Worm (Caenorhabditis elegans): ENCODE data around the gene Y75B8A.32.

Y75B8A.32 gene

DNA sequence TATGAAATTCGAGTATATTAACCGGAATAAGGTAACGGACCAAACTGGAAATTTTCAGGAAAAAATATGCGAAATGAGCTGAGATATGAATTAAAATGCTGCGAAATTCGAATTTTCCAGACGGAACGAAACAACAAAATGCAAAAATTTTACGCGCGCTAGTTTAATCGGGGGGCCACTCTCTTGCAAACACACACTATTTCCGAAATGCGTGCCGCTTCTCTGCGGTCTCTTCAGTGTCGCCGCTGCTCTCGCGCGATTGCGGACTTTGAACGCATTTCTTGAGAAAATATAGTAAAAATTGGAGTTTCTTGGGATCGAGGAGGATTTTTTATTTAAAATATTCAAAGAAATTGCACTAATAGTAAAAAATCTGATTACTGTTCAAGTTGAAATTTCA, 11.1 kb upstream of the Y75B8A.32 start:
- TF ChIP-seq W03F9.2 (tag; optimal IDR thresholded peaks at IDR 0.05) (no peak), him-1 (tag; optimal IDR thresholded peaks at IDR 0.05) (no peak)

DNA sequence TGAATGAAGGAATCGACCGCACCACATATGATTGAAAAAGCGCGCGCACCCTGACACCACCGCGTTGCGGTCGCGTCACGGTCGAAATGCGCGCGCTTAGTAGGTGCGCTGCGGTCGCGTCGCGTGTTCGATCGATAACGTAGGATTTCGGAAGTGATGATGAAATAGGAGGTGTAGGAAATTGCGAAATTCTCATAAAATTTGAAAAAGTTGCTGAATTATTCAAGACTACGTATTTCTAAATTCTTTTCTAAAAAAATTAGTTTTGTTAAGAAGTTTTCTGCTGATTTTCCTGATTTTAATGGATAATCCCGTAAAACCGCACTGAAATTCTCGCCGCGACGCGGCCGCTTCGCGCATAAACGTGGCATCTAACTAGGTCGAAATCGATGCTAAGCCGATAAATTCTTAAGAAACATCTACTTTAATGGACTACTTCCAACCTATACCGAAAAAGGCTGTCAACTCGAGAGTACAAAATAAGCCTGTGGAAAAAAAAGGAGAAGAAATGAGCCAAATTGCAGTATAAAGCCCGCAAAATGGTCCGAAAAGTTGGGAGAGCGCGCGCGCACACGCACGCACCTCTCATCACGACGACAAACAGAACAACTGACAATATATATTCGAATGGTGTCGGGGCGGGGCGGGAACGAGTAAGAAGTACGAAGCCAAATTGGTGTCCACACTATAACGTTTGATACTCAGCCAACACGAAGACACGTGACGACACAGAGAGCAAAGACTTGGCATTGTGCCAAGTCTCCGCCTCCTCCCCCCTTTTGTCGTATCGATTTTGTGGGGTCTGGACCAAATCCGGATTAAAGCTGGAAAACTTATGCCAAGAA, 10.3 kb upstream of the Y75B8A.32 start, which contains the start of gene his-72:
TSS of gene his-72 (minus strand) at position 589 of the 845 bp plus-strand sequence.
- no peak for TF ChIP-seq him-1 (tag; optimal IDR thresholded peaks at IDR 0.05)
- TF ChIP-seq dao-5 (tag; optimal IDR thresholded peaks at IDR 0.05), result no peak
- TF ChIP-seq W03F9.2 (tag; optimal IDR thresholded peaks at IDR 0.05), result no peak

DNA sequence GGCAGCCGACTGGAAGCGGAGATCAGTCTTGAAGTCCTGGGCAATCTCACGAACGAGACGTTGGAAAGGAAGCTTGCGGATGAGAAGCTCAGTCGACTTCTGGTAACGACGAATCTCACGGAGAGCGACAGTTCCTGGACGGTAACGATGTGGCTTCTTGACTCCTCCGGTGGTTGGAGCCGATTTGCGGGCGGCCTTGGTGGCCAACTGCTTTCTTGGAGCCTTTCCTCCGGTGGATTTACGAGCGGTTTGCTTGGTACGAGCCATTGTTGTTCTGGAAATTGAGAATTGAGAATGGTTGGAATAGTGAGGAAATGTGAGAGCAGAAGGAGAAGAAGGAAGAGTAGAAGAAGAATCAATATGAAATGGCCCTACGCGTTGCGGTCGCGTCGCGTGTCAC, 9.5 kb upstream of the Y75B8A.32 start:
- TF ChIP-seq him-1 (tag; optimal IDR thresholded peaks at IDR 0.05), result no peak
- TF ChIP-seq dao-5 (tag; optimal IDR thresholded peaks at IDR 0.05), result no peak
- TF ChIP-seq W03F9.2 (tag; optimal IDR thresholded peaks at IDR 0.05), result no peak

DNA sequence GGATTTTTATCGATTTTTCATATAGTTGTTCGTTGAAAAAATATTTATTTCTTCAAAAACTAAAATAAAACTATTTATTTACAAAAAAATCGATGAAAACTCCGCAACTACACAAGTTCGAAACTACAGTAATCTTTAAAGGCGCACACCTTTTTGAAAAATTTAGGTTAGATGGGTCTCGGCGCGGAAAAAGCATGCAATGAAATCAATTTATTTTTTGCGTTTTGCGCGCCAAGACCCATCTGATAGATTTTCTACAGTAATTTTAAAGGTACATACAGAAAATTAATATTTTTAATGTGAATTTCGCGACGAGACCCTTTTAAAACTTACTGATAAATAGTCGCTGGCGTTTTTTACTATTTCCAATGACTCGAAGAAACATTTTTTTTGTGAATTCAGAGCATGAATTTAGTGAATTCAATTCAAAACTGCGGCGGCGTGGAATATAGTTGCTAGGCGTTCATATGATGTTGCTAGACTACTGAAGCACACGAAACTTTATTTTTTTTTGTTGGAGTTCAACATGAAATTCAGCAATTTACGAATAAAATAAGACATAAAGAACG, 8.7 kb upstream of the Y75B8A.32 start, which contains the start of gene Y75B8A.33:
TSS of gene Y75B8A.33 (minus strand) at position 385 of the 569 bp plus-strand sequence.
- TF ChIP-seq W03F9.2 (tag; optimal IDR thresholded peaks at IDR 0.05) (no peak), dao-5 (tag; optimal IDR thresholded peaks at IDR 0.05) (no peak), him-1 (tag; optimal IDR thresholded peaks at IDR 0.05) (no peak)

DNA sequence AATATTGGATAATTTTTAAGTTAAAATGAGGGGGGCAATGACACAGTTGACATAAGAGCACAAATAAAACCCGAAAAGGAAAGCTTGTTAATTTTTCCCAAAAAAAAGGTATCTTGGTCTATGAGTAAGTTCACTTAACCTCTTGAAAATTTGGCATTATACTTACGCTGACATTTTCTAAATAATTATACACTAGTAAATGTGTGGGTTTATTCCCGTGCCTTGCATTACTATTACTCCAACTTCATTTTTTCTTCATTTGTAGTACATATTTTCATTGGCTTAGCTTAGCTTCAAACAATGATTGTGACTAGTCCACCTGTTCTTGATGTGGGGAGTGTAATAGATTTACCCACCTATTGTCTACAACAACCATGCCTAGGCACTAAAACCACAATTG, 904 bp upstream of the Y75B8A.32 start, which contains the start of gene Y75B8A.34:
TSS of gene Y75B8A.34 (plus strand) at position 301 of the 400 bp plus-strand sequence.
- no peak for TF ChIP-seq W03F9.2 (tag; optimal IDR thresholded peaks at IDR 0.05)
- TF ChIP-seq him-1 (tag; optimal IDR thresholded peaks at IDR 0.05), result no peak

DNA sequence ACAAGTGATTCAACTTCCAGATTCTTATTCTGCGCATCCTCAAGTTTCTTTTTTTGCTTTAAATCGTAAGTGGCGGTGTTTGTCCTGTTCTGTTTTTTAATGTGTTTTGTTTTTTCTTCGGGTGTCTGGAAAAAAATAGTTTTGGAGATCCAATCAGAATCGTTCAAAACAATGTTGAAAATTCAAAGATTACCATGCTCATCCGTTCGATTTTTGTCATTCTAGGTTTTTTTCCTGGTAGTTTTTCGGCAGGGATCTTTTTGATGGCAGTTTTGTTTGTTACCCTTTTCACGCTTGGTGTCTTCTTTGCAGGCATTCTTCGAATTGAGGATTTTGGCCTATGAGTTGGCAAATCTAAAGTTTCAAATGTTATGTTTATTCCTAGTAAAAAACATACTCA, 1.8 kb downstream of the Y75B8A.32 start:
- TF ChIP-seq W03F9.2 (tag; optimal IDR thresholded peaks at IDR 0.05), result no peak
- no peak for TF ChIP-seq him-1 (tag; optimal IDR thresholded peaks at IDR 0.05)

DNA sequence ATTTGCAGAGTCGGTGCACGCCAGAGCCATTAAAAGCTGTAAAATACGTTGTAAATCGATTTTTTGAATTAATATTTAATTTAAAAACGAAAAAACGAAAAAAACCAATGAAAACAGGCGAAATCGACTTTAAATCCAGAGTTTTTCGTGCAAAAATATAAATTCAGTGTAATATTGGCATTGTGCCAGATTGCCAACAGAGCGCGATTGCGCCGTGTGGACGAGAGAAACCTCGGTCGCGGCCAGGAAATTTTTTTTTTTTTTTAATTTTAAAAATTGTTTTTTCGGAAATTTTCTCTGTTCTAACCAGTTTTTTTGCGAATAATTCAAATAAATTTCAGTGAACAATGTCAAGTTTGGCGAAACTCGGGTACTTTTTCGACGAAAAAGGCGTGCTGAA, 7.1 kb downstream of the Y75B8A.32 start, which contains the start of the genes pph-4.1 and Y75B8A.31:
TSS of gene pph-4.1 (minus strand) at position 36 of the 400 bp plus-strand sequence.
TSS of gene Y75B8A.31 (plus strand) at position 342 of the 400 bp plus-strand sequence.
- peak; percentile 58 for TF ChIP-seq him-1 (tag; optimal IDR thresholded peaks at IDR 0.05)
- TF ChIP-seq dao-5 (tag; optimal IDR thresholded peaks at IDR 0.05), result no peak
- peak; percentile 94 for TF ChIP-seq W03F9.2 (tag; optimal IDR thresholded peaks at IDR 0.05)

DNA sequence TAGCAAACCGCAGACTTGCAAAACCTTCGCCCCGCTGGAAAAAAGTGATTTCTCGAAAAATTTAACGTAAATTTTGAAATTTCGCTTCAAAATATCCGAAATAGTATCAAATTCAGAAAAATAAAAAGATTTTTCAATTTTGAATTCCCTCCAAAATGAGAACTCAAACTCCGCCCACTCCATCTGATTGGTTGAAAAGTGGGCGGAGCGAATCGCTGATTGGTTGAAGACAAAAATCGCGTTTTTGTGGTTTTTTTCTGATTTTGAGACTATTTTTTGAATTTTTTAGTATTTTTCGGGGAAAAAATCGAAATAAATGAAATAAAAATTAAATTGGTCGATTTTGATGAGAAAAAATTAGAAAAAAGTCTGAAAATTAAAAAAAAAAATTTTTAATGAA, 9.3 kb downstream of the Y75B8A.32 start:
- TF ChIP-seq him-1 (tag; optimal IDR thresholded peaks at IDR 0.05), result no peak

DNA sequence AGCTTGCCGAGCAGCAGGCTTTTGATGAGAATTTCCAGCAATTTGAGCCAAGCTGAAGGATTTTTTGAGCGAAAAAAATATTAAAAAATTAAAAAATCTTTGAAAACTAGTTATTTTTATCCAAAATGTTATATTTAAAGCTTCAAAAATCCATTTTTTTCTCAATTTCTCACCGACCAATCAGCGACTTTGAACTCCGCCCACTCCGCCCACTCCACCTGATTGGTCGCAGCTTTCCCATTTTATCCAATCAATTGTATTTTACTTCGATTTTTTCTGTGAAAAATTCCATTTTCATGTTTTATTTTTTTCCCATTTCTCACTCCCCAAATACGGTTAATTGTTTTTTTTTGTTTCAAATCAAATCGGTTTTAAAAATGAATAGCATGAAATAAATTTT, 13.4 kb downstream of the Y75B8A.32 start:
- TF ChIP-seq dao-5 (tag; optimal IDR thresholded peaks at IDR 0.05) (no peak), him-1 (tag; optimal IDR thresholded peaks at IDR 0.05) (no peak), W03F9.2 (tag; optimal IDR thresholded peaks at IDR 0.05) (no peak)

DNA sequence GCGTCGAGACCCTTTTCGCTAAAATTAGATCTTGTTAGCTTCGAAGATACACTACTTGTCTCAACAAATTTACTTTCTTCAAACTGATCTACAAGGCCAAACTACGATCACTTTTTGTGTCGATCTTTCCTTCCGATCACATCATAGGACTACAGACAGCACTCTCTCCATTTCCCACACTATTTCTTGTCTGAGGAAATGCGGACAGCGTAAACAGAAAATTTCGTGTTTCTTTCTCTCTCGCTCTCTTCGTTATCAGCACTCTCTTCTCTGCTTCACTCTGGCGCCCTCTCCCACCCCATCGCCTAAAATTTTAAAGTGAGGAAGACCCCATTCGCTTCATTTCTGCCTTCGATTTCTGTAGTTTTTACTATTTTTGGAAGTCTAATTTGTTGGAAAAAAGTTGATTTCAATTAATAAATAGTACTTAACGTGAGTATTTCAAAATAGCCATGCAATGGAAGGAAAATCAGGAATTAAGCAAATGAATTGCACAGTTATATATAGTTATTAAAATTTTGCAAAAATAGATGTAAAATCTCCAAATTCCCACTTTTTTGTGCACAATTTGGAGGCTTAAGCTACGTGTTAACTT, 22.9 kb downstream of the Y75B8A.32 start:
- peak; percentile 1 for TF ChIP-seq W03F9.2 (tag; optimal IDR thresholded peaks at IDR 0.05)
- no peak for TF ChIP-seq him-1 (tag; optimal IDR thresholded peaks at IDR 0.05)

DNA sequence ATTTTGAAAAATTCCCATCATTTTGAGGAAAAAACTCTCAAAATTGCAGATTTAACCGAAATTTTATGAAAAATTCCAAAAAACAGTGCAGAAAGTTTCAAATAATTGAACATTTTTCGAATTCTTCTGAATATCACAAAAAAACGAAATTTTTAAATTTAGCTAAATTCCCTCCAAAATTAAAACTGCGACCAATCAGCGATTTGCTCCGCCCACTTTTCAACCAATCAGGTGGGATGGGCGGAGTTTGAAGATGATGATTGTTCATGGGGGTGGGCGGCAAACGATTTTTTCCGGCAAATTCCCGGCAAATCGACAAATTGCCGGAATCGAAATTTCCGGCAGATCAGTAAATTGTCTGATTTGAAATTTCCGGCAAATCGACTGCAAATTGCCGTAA, 24.1 kb downstream of the Y75B8A.32 start:
- TF ChIP-seq W03F9.2 (tag; optimal IDR thresholded peaks at IDR 0.05), result no peak
- TF ChIP-seq him-1 (tag; optimal IDR thresholded peaks at IDR 0.05), result no peak
- no peak for TF ChIP-seq dao-5 (tag; optimal IDR thresholded peaks at IDR 0.05)

DNA sequence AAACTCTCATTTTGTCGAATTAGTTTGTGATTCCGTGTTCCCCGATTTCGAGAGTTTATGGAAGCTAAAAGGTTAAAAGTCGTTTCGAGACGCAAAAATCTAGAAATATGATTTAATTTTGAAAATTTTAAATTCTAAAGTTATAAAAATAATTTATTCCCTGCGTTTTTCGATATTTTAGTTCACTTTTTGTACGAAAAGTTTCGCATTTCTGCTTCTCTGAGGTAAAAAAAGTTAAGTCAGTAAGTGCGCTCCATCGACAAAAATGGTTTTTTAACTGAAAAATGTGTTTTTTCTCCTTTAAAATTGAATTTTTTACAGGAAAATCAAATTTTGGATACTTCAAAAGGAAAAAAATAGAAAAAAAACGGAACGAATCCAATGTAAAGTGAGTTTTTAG, 24.9 kb downstream of the Y75B8A.32 start, which contains the start of gene zip-1:
TSS of gene zip-1 (plus strand) at position 301 of the 400 bp plus-strand sequence.
- TF ChIP-seq him-1 (tag; optimal IDR thresholded peaks at IDR 0.05), result no peak
- no peak for TF ChIP-seq W03F9.2 (tag; optimal IDR thresholded peaks at IDR 0.05)
- no peak for TF ChIP-seq dao-5 (tag; optimal IDR thresholded peaks at IDR 0.05)

DNA sequence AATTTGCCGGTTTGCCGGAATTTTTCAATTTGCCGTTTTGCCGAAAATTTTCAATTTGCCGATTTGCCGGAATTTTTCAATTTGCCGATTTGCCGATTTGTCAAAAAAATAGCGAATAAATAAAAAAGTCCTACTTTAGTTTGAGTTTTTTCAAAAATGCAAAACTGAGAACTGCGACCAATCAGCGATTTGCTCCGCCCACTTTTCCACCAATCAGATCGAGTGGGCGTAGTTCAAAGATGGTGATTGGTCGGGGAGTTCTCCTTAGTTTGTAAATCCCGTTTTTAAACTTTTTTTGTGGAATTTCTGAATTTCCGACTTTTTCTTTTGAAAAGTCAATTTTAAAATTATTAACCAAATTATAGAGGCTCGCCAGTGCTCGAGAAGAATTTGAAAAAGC, 27.1 kb downstream of the Y75B8A.32 start:
- TF ChIP-seq dao-5 (tag; optimal IDR thresholded peaks at IDR 0.05) (no peak), him-1 (tag; optimal IDR thresholded peaks at IDR 0.05) (no peak), W03F9.2 (tag; optimal IDR thresholded peaks at IDR 0.05) (no peak)

DNA sequence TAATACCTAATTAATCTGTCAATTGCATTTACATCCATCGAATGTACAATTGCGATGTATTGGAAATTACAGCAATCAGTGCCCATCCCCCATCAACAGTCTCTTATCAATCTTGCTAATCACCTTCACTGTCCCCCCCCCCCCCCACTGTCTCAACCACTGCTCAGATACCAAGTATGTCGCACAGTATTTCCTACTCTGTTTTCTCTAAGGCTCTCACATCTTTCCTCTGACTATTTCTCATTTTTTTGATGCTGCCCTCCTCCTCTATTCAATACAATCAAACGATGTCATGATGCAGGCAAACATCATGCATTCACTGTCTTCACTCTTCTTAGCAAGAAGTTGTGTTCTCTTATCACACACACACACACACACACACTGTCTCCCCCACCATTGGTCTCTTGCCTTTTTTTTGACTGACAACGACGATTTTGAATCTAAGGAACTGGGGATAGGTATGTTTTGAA, 30.8 kb downstream of the Y75B8A.32 start, which contains the start of the genes zip-12 and Y75B8A.63:
TSS of gene zip-12 (plus strand) at position 387 of the 470 bp plus-strand sequence.
TSS of gene Y75B8A.63 (plus strand) at position 420 of the 470 bp plus-strand sequence.
- TF ChIP-seq dao-5 (tag; optimal IDR thresholded peaks at IDR 0.05), result no peak
- TF ChIP-seq him-1 (tag; optimal IDR thresholded peaks at IDR 0.05), result no peak
- no peak for TF ChIP-seq W03F9.2 (tag; optimal IDR thresholded peaks at IDR 0.05)

Measured in whole organism, L4/young adult.